Worm (Caenorhabditis elegans): ENCODE measurements around the gene eif-1.

Gene eif-1

ce11 chrII:4955353-4955752, 38.0 kb downstream of the eif-1 start, which contains the start of gene pbs-3 (continued):
- peak; percentile 35 for TF ChIP-seq hlh-11 (tag; optimal IDR thresholded peaks at IDR 0.05)
- TF ChIP-seq nhr-41 (GFP tag; IDR thresholded peaks at IDR 0.05) = no peak
- TF ChIP-seq nhr-28 (tag; optimal IDR thresholded peaks at IDR 0.05) = peak; percentile 62
- peak; percentile 83 for TF ChIP-seq unc-130 (GFP tag; optimal IDR thresholded peaks at IDR 0.05)
- no peak for TF ChIP-seq hlh-30 (tag; optimal IDR thresholded peaks at IDR 0.05; ENCODE audit: insufficient read depth)
- TF ChIP-seq skn-1 (tag; optimal IDR thresholded peaks at IDR 0.05) = no peak
- no peak for TF ChIP-seq dmd-8 (GFP tag; IDR thresholded peaks at IDR 0.05)
- peak in 1 of 2 experiments; percentile 68 for TF ChIP-seq hif-1 (tag; optimal IDR thresholded peaks at IDR 0.05)
- TF ChIP-seq daf-8 (GFP tag; IDR thresholded peaks at IDR 0.05) = no peak
- TF ChIP-seq ZK337.2 (GFP tag; IDR thresholded peaks at IDR 0.05) = no peak
- TF ChIP-seq fkh-10 (GFP tag; optimal IDR thresholded peaks at IDR 0.05) = no peak
- TF ChIP-seq Y48G9A.11 (GFP tag; IDR thresholded peaks at IDR 0.05) = 0 out of 2 replicates have a peak, but pooled peaks have one; percentile 19
- TF ChIP-seq pqm-1 (tag; optimal IDR thresholded peaks at IDR 0.05) = no peak

ce11 chrII:4954099-4954959, 39.1 kb downstream of the eif-1 start:
- peak in 1 of 2 experiments; percentile 62 for TF ChIP-seq unc-62 (GFP tag; optimal IDR thresholded peaks at IDR 0.05 in 1 of 2)
- no peak for TF ChIP-seq unc-62 (tag; optimal IDR thresholded peaks at IDR 0.05)
- TF ChIP-seq fos-1 (tag; optimal IDR thresholded peaks at IDR 0.05) = no peak
- peak; percentile 25; the same call in 1 of the 2 replicates for TF ChIP-seq snpc-1.2 (GFP tag; IDR thresholded peaks at IDR 0.05)
- TF ChIP-seq aha-1 (tag) = peak; percentile 94
- TF ChIP-seq lin-38 (GFP tag; IDR thresholded peaks at IDR 0.05) = peak; percentile 54

- no peak for TF ChIP-seq mep-1 (tag; optimal IDR thresholded peaks at IDR 0.05)
- TF ChIP-seq arid-1 (GFP tag; conservative IDR thresholded peaks at IDR 0.05) = no peak
Measured at ce11 chrII:4953289-4953688, 40.1 kb downstream of the eif-1 start, which contains the start of gene ndx-3. Gene ndx-3 (plus strand): TSS chrII:4953589.

- TF ChIP-seq spr-1 (tag; optimal IDR thresholded peaks at IDR 0.05) (no peak), lin-38 (GFP tag; IDR thresholded peaks at IDR 0.05) (peak; percentile 42; the same call in 1 of the 2 replicates)
Measured at ce11 chrII:4949380-4949950, 43.9 kb downstream of the eif-1 start, which contains the start of the genes try-1 and zyg-12. Gene try-1 (minus strand): TSS chrII:4949527. Gene zyg-12 (plus strand): TSS chrII:4949900.

ce11 chrII:4948118-4948517, 45.3 kb downstream of the eif-1 start:
- no peak for TF ChIP-seq jun-1 (tag; optimal IDR thresholded peaks at IDR 0.05)
- TF ChIP-seq ceh-20 (GFP tag; IDR thresholded peaks at IDR 0.05) = no peak
- TF ChIP-seq Y48G9A.11 (GFP tag; IDR thresholded peaks at IDR 0.05) = peak; percentile 43; the same call in 1 of the 2 replicates
- no peak for TF ChIP-seq nhr-25 (tag; optimal IDR thresholded peaks at IDR 0.05; ENCODE audit: borderline replicate concordance, insufficient read depth)
- 0 out of 2 replicates have a peak, but pooled peaks have one; percentile 7 for TF ChIP-seq arid-1 (GFP tag; conservative IDR thresholded peaks at IDR 0.05)
- no peak for TF ChIP-seq ceh-32 (tag; optimal IDR thresholded peaks at IDR 0.05; ENCODE audit: poor library complexity)
- TF ChIP-seq spr-3 (GFP tag; optimal IDR thresholded peaks at IDR 0.05) = no peak
- TF ChIP-seq lin-15B (tag; optimal IDR thresholded peaks at IDR 0.05) = no peak
- TF ChIP-seq nhr-42 (GFP tag; IDR thresholded peaks at IDR 0.05) = no peak
- TF ChIP-seq nhr-111 (GFP tag; optimal IDR thresholded peaks at IDR 0.05) = no peak
- TF ChIP-seq dmd-8 (GFP tag; IDR thresholded peaks at IDR 0.05) = no peak
- no peak for TF ChIP-seq ZK546.5 (tag; optimal IDR thresholded peaks at IDR 0.05)
- TF ChIP-seq zag-1 (tag; optimal IDR thresholded peaks at IDR 0.05) = no peak
- TF ChIP-seq vab-7 (GFP tag; IDR thresholded peaks at IDR 0.05) = no peak
- no peak for TF ChIP-seq mdt-29 (GFP tag; IDR thresholded peaks at IDR 0.05)
- no peak for TF ChIP-seq zip-2 (tag; optimal IDR thresholded peaks at IDR 0.05)
- TF ChIP-seq nhr-28 (tag; optimal IDR thresholded peaks at IDR 0.05) = no peak
- TF ChIP-seq dve-1 (tag; optimal IDR thresholded peaks at IDR 0.05; ENCODE audit: insufficient read depth) = no peak
- TF ChIP-seq hif-1 (tag; optimal IDR thresholded peaks at IDR 0.05) = no peak
- no peak for TF ChIP-seq hlh-11 (tag; optimal IDR thresholded peaks at IDR 0.05)
- no peak for TF ChIP-seq hmg-1.1 (GFP tag; IDR thresholded peaks at IDR 0.05)
- no peak for TF ChIP-seq Y75B8A.6 (GFP tag; IDR thresholded peaks at IDR 0.05)
- TF ChIP-seq lim-7 (GFP tag; IDR thresholded peaks at IDR 0.05) = no peak
- TF ChIP-seq F37D6.2 (tag; optimal IDR thresholded peaks at IDR 0.05) = no peak
